Worm (Caenorhabditis elegans) whole organism, early embryonic: Measurements from ENCODE around the gene F13B6.2.

Source experiments
- B0310.2 ChIP-seq: sonication (generic microtip); optimal IDR thresholded peaks from 2 replicates; lab custom pipeline; 2016; ENCODE audit warnings: mild to moderate bottlenecking, missing genetic modification characterization, missing compliant biosample characterization
- aly-1 ChIP-seq: sonication (generic microtip); optimal IDR thresholded peaks from 2 replicates; lab custom pipeline; 2016; ENCODE audit warnings: missing genetic modification characterization, missing compliant biosample characterization
- ama-1 ChIP-seq: fragments of 150-350 bp; optimal IDR thresholded peaks from 2 replicates; lab custom pipeline; 2014
- ceh-13 ChIP-seq: fragments of 200-800 bp; sonication (Bioruptor generic); optimal IDR thresholded peaks from 2 replicates; lab custom pipeline; 2018; ENCODE audit warnings: mild to moderate bottlenecking, missing genetic modification characterization, missing compliant biosample characterization
- ets-7 ChIP-seq: sonication (generic microtip); optimal IDR thresholded peaks from 2 replicates; lab custom pipeline; 2016; ENCODE audit warnings: missing genotype, missing genetic modification characterization, missing compliant biosample characterization
- hmbx-1 ChIP-seq: sonication (generic microtip); optimal IDR thresholded peaks from 2 replicates; lab custom pipeline; 2016; ENCODE audit warnings: mild to moderate bottlenecking, missing genetic modification characterization, missing compliant biosample characterization
- pes-1 ChIP-seq: fragments of 200-800 bp; sonication (Bioruptor generic); IDR thresholded peaks from 2 replicates; pipeline ENCODE4 v1.3.6; 2022; ENCODE audit warnings: missing genetic modification reagents, missing genetic modification characterization, missing compliant biosample characterization
- scrt-1 ChIP-seq: fragments of 200-800 bp; sonication (Bioruptor generic); IDR thresholded peaks from 2 replicates; pipeline ENCODE4 v1.3.6; 2022; ENCODE audit warnings: missing genetic modification characterization, missing compliant biosample characterization
- tbx-37 ChIP-seq: fragments of 200-800 bp; sonication (Bioruptor generic); conservative IDR thresholded peaks from 2 replicates; pipeline ENCODE4 v1.3.6; 2022; ENCODE audit warnings: missing genetic modification reagents, missing genetic modification characterization, missing compliant biosample characterization

ce11 chrIV:7500924-7501323 lies 40.8 kb upstream of the F13B6.2 start:
- no peak for TF ChIP-seq B0310.2 (tag; lab: Kevin White, UChicago)
- TF ChIP-seq ama-1 (lab: Kevin White, UChicago), result no peak
- no peak for TF ChIP-seq ets-7 (tag; lab: Kevin White, UChicago)
- TF ChIP-seq tbx-37 (GFP tag; lab: Robert Waterston, UW), result no peak
- no peak for TF ChIP-seq pes-1 (GFP tag; lab: Robert Waterston, UW)
- no peak for TF ChIP-seq scrt-1 (GFP tag; lab: Robert Waterston, UW)
- no peak for TF ChIP-seq aly-1 (tag; lab: Kevin White, UChicago)
- no peak for TF ChIP-seq ceh-13 (GFP tag; lab: Kevin White, UChicago)
- TF ChIP-seq hmbx-1 (tag; lab: Kevin White, UChicago), result no peak
